Worm (Caenorhabditis elegans): ENCODE results near the gene F58F12.12.

ce11 chrII:6377381-6377948 is 3.5 kb upstream of the F58F12.12 start:
- TF ChIP-seq fos-1 (tag; optimal IDR thresholded peaks at IDR 0.05) (no peak), nhr-67 (tag; optimal IDR thresholded peaks at IDR 0.05) (no peak), nhr-76 (tag; optimal IDR thresholded peaks at IDR 0.05) (no peak), R02D3.7 (tag; optimal IDR thresholded peaks at IDR 0.05) (no peak), tbx-2 (tag; optimal IDR thresholded peaks at IDR 0.05) (no peak), snpc-4 (tag; optimal IDR thresholded peaks at IDR 0.05) (no peak), ceh-9 (tag; optimal IDR thresholded peaks at IDR 0.05) (no peak), elt-3 (tag; optimal IDR thresholded peaks at IDR 0.05) (no peak)
